Worm (Caenorhabditis elegans): ENCODE data around the gene Y43F8B.10.

ce11 chrV:19495587-19495986, 21.3 kb downstream of the Y43F8B.10 start, which contains the start of gene scl-21:
- TF ChIP-seq M03D4.4 (tag; optimal IDR thresholded peaks at IDR 0.05): no peak
- no peak for TF ChIP-seq elt-3 (tag; optimal IDR thresholded peaks at IDR 0.05)
- TF ChIP-seq snpc-4 (tag; optimal IDR thresholded peaks at IDR 0.05): no peak
- TF ChIP-seq lin-13 (tag; optimal IDR thresholded peaks at IDR 0.05): no peak
- no peak for TF ChIP-seq ceh-39 (tag; optimal IDR thresholded peaks at IDR 0.05)
- TF ChIP-seq nhr-237 (tag; optimal IDR thresholded peaks at IDR 0.05): no peak
- TF ChIP-seq blmp-1 (tag; optimal IDR thresholded peaks at IDR 0.05): no peak
- TF ChIP-seq elt-1 (tag; optimal IDR thresholded peaks at IDR 0.05; ENCODE audit: borderline replicate concordance, insufficient read depth): no peak
- no peak for TF ChIP-seq lsy-2 (tag; optimal IDR thresholded peaks at IDR 0.05)
- no peak for TF ChIP-seq unc-39 (tag; optimal IDR thresholded peaks at IDR 0.05)
- no peak for TF ChIP-seq nhr-28 (tag; optimal IDR thresholded peaks at IDR 0.05)
- TF ChIP-seq nhr-12 (tag; optimal IDR thresholded peaks at IDR 0.05): no peak

Measured in whole organism, mixed stage, embryonic.